Worm (Caenorhabditis elegans): ENCODE results near the gene F59B10.4.

DNA sequence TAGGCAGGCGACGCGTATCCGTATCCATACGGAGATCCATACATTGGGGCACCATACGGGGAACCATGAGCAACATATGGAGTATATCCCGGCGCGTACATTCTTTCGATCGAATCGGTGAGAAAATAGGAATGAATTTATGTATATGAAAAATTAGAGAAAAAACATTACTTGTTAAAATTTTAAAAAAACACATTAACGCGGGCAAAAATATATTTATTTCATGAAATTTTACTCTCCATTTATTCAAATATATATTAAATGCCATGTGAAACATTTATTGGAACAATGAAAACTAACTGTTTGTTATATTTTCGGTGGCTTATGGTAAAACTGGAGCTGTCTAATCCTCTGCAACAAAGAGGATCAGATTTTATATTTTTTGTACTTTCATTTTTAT, 47.1 kb downstream of the F59B10.4 start, which contains the start of gene ZK666.2:
- TF ChIP-seq tbx-9 (tag; optimal IDR thresholded peaks at IDR 0.05; ENCODE audit: borderline replicate concordance): no peak
- TF ChIP-seq him-1 (tag; optimal IDR thresholded peaks at IDR 0.05): no peak
- TF ChIP-seq lsy-27 (tag; optimal IDR thresholded peaks at IDR 0.05; ENCODE audit: borderline replicate concordance, insufficient read depth): no peak
- TF ChIP-seq F57C9.4 (tag; optimal IDR thresholded peaks at IDR 0.05): no peak
- no peak for TF ChIP-seq zfh-2 (GFP tag; conservative IDR thresholded peaks at IDR 0.05)
- no peak for TF ChIP-seq snpc-4 (GFP tag; optimal IDR thresholded peaks at IDR 0.05)
- no peak for TF ChIP-seq snpc-4 (tag; optimal IDR thresholded peaks at IDR 0.05)
- TF ChIP-seq madf-6 (GFP tag; IDR thresholded peaks at IDR 0.05): no peak
- no peak for TF ChIP-seq ama-1 (optimal IDR thresholded peaks at IDR 0.05)
- no peak for TF ChIP-seq ama-1 (GFP tag; optimal IDR thresholded peaks at IDR 0.05)
- TF ChIP-seq cebp-2 (GFP tag; IDR thresholded peaks at IDR 0.05): no peak
